Worm (Caenorhabditis elegans): ENCODE measurements around the gene ZK354.2.

DNA sequence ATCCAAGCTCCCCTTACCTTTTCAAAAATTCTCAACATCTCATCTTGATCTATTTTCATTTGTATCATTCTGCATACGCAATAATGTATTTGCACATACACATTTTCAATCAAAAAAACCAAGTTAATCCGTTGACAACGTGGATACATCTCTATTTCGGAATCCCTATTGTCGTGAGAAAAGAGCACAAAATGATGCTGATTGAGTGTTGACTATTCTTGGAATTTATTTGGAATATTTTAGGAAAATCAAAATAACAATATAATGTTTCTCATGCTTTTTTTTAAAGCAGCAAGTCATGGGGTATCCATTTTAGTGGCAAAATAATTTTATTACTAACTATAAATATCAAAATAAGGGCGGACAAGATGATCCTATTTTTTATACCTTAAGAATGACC is 31.7 kb upstream of the ZK354.2 start:
- TF ChIP-seq drap-1 (GFP tag; optimal IDR thresholded peaks at IDR 0.05) (no peak), unc-62 (GFP tag; optimal IDR thresholded peaks at IDR 0.05) (no peak), cnd-1 (tag; optimal IDR thresholded peaks at IDR 0.05) (no peak), lin-13 (tag; optimal IDR thresholded peaks at IDR 0.05) (no peak), nhr-12 (tag; optimal IDR thresholded peaks at IDR 0.05) (no peak), blmp-1 (tag; optimal IDR thresholded peaks at IDR 0.05) (no peak), flh-1 (GFP tag; optimal IDR thresholded peaks at IDR 0.05) (no peak), mep-1 (tag; optimal IDR thresholded peaks at IDR 0.05) (no peak), ceh-39 (tag; optimal IDR thresholded peaks at IDR 0.05) (no peak), nhr-237 (tag; optimal IDR thresholded peaks at IDR 0.05) (no peak)

Data from whole organism, mixed stage, embryonic.